Fruit fly (Drosophila melanogaster) S2 (cell line): ENCODE results near the gene Ugt35E1.

Experiments used
- CG8478 ChIP-seq: fragments of >200 bp; optimal IDR thresholded peaks from 2 replicates; lab custom pipeline; 2018
- CTCF ChIP-seq, 2 experiments: fragments of >200 bp; optimal IDR thresholded peaks; 2 replicates each; lab custom pipeline; 2018

The Ugt35E1 gene

dm6 chr3R:11165974-11166373 is at the start of gene Ugt35E1:
Gene Ugt35E1, minus strand, starts transcription at chr3R:11166074.
- TF ChIP-seq CG8478 (lab: Kevin White, UChicago) (no peak), CTCF (optimal IDR thresholded peaks at IDR 0.05; lab: Kevin White, UChicago) (no peak)

dm6 chr3R:11214449-11214950 is 48.6 kb upstream of the Ugt35E1 start, which contains the start of gene ZnT86D:
Gene ZnT86D, minus strand, starts transcription at chr3R:11214539.
- TF ChIP-seq CG8478 (lab: Kevin White, UChicago) (no peak), CTCF (optimal IDR thresholded peaks at IDR 0.05; lab: Kevin White, UChicago) (no peak)

- peak; percentile 31 to 42 for TF ChIP-seq CTCF (optimal IDR thresholded peaks at IDR 0.05; lab: Kevin White, UChicago)
- TF ChIP-seq CG8478 (lab: Kevin White, UChicago): no peak
Measured at dm6 chr3R:11211291-11212061, 45.6 kb upstream of the Ugt35E1 start.

- TF ChIP-seq CG8478 (lab: Kevin White, UChicago): no peak
- no peak for TF ChIP-seq CTCF (optimal IDR thresholded peaks at IDR 0.05; lab: Kevin White, UChicago)
Measured at dm6 chr3R:11209801-11210402, 44.0 kb upstream of the Ugt35E1 start, which contains the start of the genes SdhC and Tctp. Gene SdhC, minus strand, starts transcription at chr3R:11209849. Gene Tctp, plus strand, starts transcription at chr3R:11210247.

dm6 chr3R:11208766-11209331 is 43.0 kb upstream of the Ugt35E1 start:
- TF ChIP-seq CG8478 (lab: Kevin White, UChicago) (no peak), CTCF (optimal IDR thresholded peaks at IDR 0.05; lab: Kevin White, UChicago) (no peak)

dm6 chr3R:11200885-11201421 is 35.1 kb upstream of the Ugt35E1 start:
- TF ChIP-seq CG8478 (lab: Kevin White, UChicago): no peak
- TF ChIP-seq CTCF (optimal IDR thresholded peaks at IDR 0.05; lab: Kevin White, UChicago): no peak

dm6 chr3R:11200042-11200884 is 34.4 kb upstream of the Ugt35E1 start:
- no peak for TF ChIP-seq CTCF (optimal IDR thresholded peaks at IDR 0.05; lab: Kevin White, UChicago)
- TF ChIP-seq CG8478 (lab: Kevin White, UChicago): no peak

dm6 chr3R:11199227-11199835 is 33.5 kb upstream of the Ugt35E1 start:
- TF ChIP-seq CG8478 (lab: Kevin White, UChicago) (no peak), CTCF (optimal IDR thresholded peaks at IDR 0.05; lab: Kevin White, UChicago) (no peak)

- no peak for TF ChIP-seq CG8478 (lab: Kevin White, UChicago)
- TF ChIP-seq CTCF (optimal IDR thresholded peaks at IDR 0.05; lab: Kevin White, UChicago): no peak
Measured at dm6 chr3R:11198062-11198472, 32.2 kb upstream of the Ugt35E1 start.

dm6 chr3R:11197389-11197716 is 31.5 kb upstream of the Ugt35E1 start, which contains the start of gene cu:
Gene cu, plus strand, starts transcription at chr3R:11197592.
- TF ChIP-seq CTCF (optimal IDR thresholded peaks at IDR 0.05; lab: Kevin White, UChicago): no peak
- TF ChIP-seq CG8478 (lab: Kevin White, UChicago): no peak

- TF ChIP-seq CTCF (optimal IDR thresholded peaks at IDR 0.05; lab: Kevin White, UChicago) (no peak), CG8478 (lab: Kevin White, UChicago) (no peak)
Measured at dm6 chr3R:11196648-11197388, 30.9 kb upstream of the Ugt35E1 start.

- no peak for TF ChIP-seq CG8478 (lab: Kevin White, UChicago)
- TF ChIP-seq CTCF (optimal IDR thresholded peaks at IDR 0.05; lab: Kevin White, UChicago): no peak
Measured at dm6 chr3R:11195792-11196191, 29.9 kb upstream of the Ugt35E1 start, which contains the start of gene CG18577. Gene CG18577, plus strand, starts transcription at chr3R:11196092.

- TF ChIP-seq CG8478 (lab: Kevin White, UChicago) (no peak), CTCF (optimal IDR thresholded peaks at IDR 0.05; lab: Kevin White, UChicago) (no peak)
Measured at dm6 chr3R:11178300-11178699, 12.4 kb upstream of the Ugt35E1 start.
